Worm (Caenorhabditis elegans): Measurements from ENCODE around the gene Y71H2AM.6.

Y71H2AM.6 gene

ce11 chrIII:2780793-2781192, at the start of gene Y71H2AM.6 (continued):
- TF ChIP-seq fkh-10 (GFP tag; optimal IDR thresholded peaks at IDR 0.05), result peak; percentile 18
- no peak for TF ChIP-seq F26F4.8 (GFP tag; conservative IDR thresholded peaks at IDR 0.05)
- no peak for TF ChIP-seq F49E8.2 (tag; optimal IDR thresholded peaks at IDR 0.05; ENCODE audit: borderline replicate concordance)
- no peak for TF ChIP-seq snpc-4 (tag; optimal IDR thresholded peaks at IDR 0.05)
- TF ChIP-seq ztf-7 (tag; optimal IDR thresholded peaks at IDR 0.05), result no peak
- no peak for TF ChIP-seq snpc-1.2 (GFP tag; IDR thresholded peaks at IDR 0.05)
- TF ChIP-seq ces-1 (GFP tag; optimal IDR thresholded peaks at IDR 0.05), result no peak
- no peak for TF ChIP-seq pha-4 (GFP tag; IDR thresholded peaks at IDR 0.05)
- TF ChIP-seq pha-4 (tag; optimal IDR thresholded peaks at IDR 0.05), result peak; percentile 79
- no peak for TF ChIP-seq lir-3 (tag; optimal IDR thresholded peaks at IDR 0.05)
- no peak for TF ChIP-seq nhr-11 (tag; optimal IDR thresholded peaks at IDR 0.05)
- no peak for TF ChIP-seq aly-2 (tag; optimal IDR thresholded peaks at IDR 0.05)
- no peak for TF ChIP-seq F10B5.3 (tag; optimal IDR thresholded peaks at IDR 0.05)
- no peak for TF ChIP-seq lin-1 (GFP tag; IDR thresholded peaks at IDR 0.05)
- peak; percentile 28 for TF ChIP-seq mep-1 (tag; optimal IDR thresholded peaks at IDR 0.05)
- TF ChIP-seq ceh-28 (tag; optimal IDR thresholded peaks at IDR 0.05), result no peak
- no peak for TF ChIP-seq mxl-2 (GFP tag; conservative IDR thresholded peaks at IDR 0.05)
- TF ChIP-seq nhr-25 (tag; optimal IDR thresholded peaks at IDR 0.05; ENCODE audit: borderline replicate concordance, insufficient read depth), result no peak
- no peak for TF ChIP-seq T26A8.4 (GFP tag; IDR thresholded peaks at IDR 0.05)

- TF ChIP-seq nhr-77 (tag; optimal IDR thresholded peaks at IDR 0.05) (peak; percentile 44), php-3 (GFP tag; IDR thresholded peaks at IDR 0.05) (no peak), aha-1 (tag) (peak; percentile 35), unc-130 (GFP tag; optimal IDR thresholded peaks at IDR 0.05) (no peak), hlh-11 (tag; optimal IDR thresholded peaks at IDR 0.05) (peak; percentile 61), nhr-42 (GFP tag; IDR thresholded peaks at IDR 0.05) (no peak), T20F7.1 (GFP tag; optimal IDR thresholded peaks at IDR 0.05) (no peak), daf-16 (GFP tag; optimal IDR thresholded peaks at IDR 0.05) (no peak), daf-16 (tag; optimal IDR thresholded peaks at IDR 0.05) (peak; percentile 25), nhr-48 (tag; optimal IDR thresholded peaks at IDR 0.05) (peak; percentile 12), dve-1 (tag; optimal IDR thresholded peaks at IDR 0.05; ENCODE audit: insufficient read depth) (peak; percentile 40), pha-4 (GFP tag; IDR thresholded peaks at IDR 0.05) (no peak), pha-4 (tag; optimal IDR thresholded peaks at IDR 0.05) (no peak), tra-1 (GFP tag; IDR thresholded peaks at IDR 0.05) (0 out of 2 replicates have a peak, but pooled peaks have one; percentile 55), nhr-28 (tag; optimal IDR thresholded peaks at IDR 0.05) (peak; percentile 30), hif-1 (tag; optimal IDR thresholded peaks at IDR 0.05) (no peak), zfp-3 (GFP tag; conservative IDR thresholded peaks at IDR 0.05) (no peak), ceh-28 (tag; optimal IDR thresholded peaks at IDR 0.05) (no peak), lin-1 (GFP tag; IDR thresholded peaks at IDR 0.05) (peak; percentile 6; the same call in 1 of the 2 replicates), dmd-6 (GFP tag; IDR thresholded peaks at IDR 0.05) (peak; percentile 62), nhr-111 (GFP tag; optimal IDR thresholded peaks at IDR 0.05) (no peak), pqm-1 (tag; optimal IDR thresholded peaks at IDR 0.05) (peak; percentile 34)
Observed at ce11 chrIII:2733606-2734183, 47.2 kb upstream of the Y71H2AM.6 start, which contains the start of gene Y71H2AM.12. Gene Y71H2AM.12 (minus strand): TSS chrIII:2734091.

ce11 chrIII:2739469-2739868, 41.4 kb upstream of the Y71H2AM.6 start, which contains the start of gene cest-25:
Gene cest-25 (minus strand): TSS chrIII:2739531.
- TF ChIP-seq dmd-6 (GFP tag; IDR thresholded peaks at IDR 0.05), result peak; percentile 77
- peak; percentile 71 for TF ChIP-seq hlh-11 (tag; optimal IDR thresholded peaks at IDR 0.05)
- TF ChIP-seq php-3 (GFP tag; IDR thresholded peaks at IDR 0.05), result peak; percentile 90
- peak; percentile 97 for TF ChIP-seq pqm-1 (tag; optimal IDR thresholded peaks at IDR 0.05)
- peak; percentile 81 for TF ChIP-seq dve-1 (tag; optimal IDR thresholded peaks at IDR 0.05; ENCODE audit: insufficient read depth)
- TF ChIP-seq lin-1 (GFP tag; IDR thresholded peaks at IDR 0.05), result 0 out of 2 replicates have a peak, but pooled peaks have one; percentile 25
- peak; percentile 71 for TF ChIP-seq nhr-77 (tag; optimal IDR thresholded peaks at IDR 0.05)
- TF ChIP-seq nhr-102 (tag; optimal IDR thresholded peaks at IDR 0.05), result peak; percentile 7
- peak; percentile 21 for TF ChIP-seq T20F7.1 (GFP tag; optimal IDR thresholded peaks at IDR 0.05)
- TF ChIP-seq D1046.2 (GFP tag; IDR thresholded peaks at IDR 0.05), result no peak
- no peak for TF ChIP-seq hif-1 (tag; optimal IDR thresholded peaks at IDR 0.05)
- peak in 1 of 2 experiments; percentile 53 for TF ChIP-seq daf-16 (GFP tag; optimal IDR thresholded peaks at IDR 0.05)
- TF ChIP-seq daf-16 (tag; optimal IDR thresholded peaks at IDR 0.05), result peak; percentile 95
- peak; percentile 96 for TF ChIP-seq nhr-28 (tag; optimal IDR thresholded peaks at IDR 0.05)
- no peak for TF ChIP-seq zip-11 (GFP tag; IDR thresholded peaks at IDR 0.05)

All from whole organism, L4 larva.